Fruit fly (Drosophila melanogaster) whole organism, embryonic: ENCODE measurements around the gene LanB1.

ENCODE experiments used
- Abd-B ChIP-seq: fragments of 200-800 bp; sonication (Bioruptor generic); optimal IDR thresholded peaks from 2 replicates; lab custom pipeline; 2018; ENCODE audit warnings: missing biosample characterization, mild to moderate bottlenecking, missing genetic modification characterization, moderate library complexity
- Ada2b ChIP-seq: fragments of 200-800 bp; sonication (Bioruptor generic); IDR thresholded peaks from 2 replicates; pipeline ENCODE4 v1.3.6; 2022; ENCODE audit warnings: missing biosample characterization, missing genetic modification characterization
- Atf6 ChIP-seq: fragments of 200-800 bp; sonication (Bioruptor generic); IDR thresholded peaks from 2 replicates; pipeline ENCODE4 v1.3.6; 2022; ENCODE audit warnings: missing biosample characterization, missing genetic modification characterization
- C15 ChIP-seq: fragments of 200-800 bp; sonication (Bioruptor generic); IDR thresholded peaks from 3 replicates; pipeline ENCODE4 v1.3.6; 2022; ENCODE audit warnings: missing biosample characterization, missing genetic modification characterization
- CG10209 ChIP-seq: fragments of 200-800 bp; sonication (Bioruptor generic); optimal IDR thresholded peaks from 3 replicates; lab custom pipeline; 2017; ENCODE audit warnings: missing biosample characterization, mild to moderate bottlenecking, missing genetic modification characterization, missing genetic modification reagents
- CG10959 ChIP-seq: fragments of 200-800 bp; sonication (Bioruptor generic); IDR thresholded peaks from 2 replicates; pipeline ENCODE4 v1.3.6; 2022; ENCODE audit warnings: missing biosample characterization, missing genetic modification characterization
- CG11504 ChIP-seq: fragments of 200-800 bp; sonication (Bioruptor generic); optimal IDR thresholded peaks from 3 replicates; lab custom pipeline; 2019; ENCODE audit warnings: missing biosample characterization, mild to moderate bottlenecking, missing genetic modification characterization, moderate library complexity
- CG12659 ChIP-seq: fragments of 200-800 bp; sonication (Bioruptor generic); optimal IDR thresholded peaks from 3 replicates; lab custom pipeline; 2017; ENCODE audit warnings: mild to moderate bottlenecking, missing biosample characterization, missing genetic modification reagents, missing genetic modification characterization
- CG13123 ChIP-seq: fragments of 200-800 bp; sonication (Bioruptor generic); optimal IDR thresholded peaks from 2 replicates; lab custom pipeline; 2016; ENCODE audit warnings: missing biosample characterization, missing genetic modification characterization
- CG17802 ChIP-seq: fragments of 200-800 bp; sonication (Bioruptor generic); optimal IDR thresholded peaks from 2 replicates; lab custom pipeline; 2018; ENCODE audit warnings: missing biosample characterization, mild to moderate bottlenecking, missing genetic modification characterization, moderate library complexity
- CG18476 ChIP-seq: fragments of 200-800 bp; sonication (Bioruptor generic); optimal IDR thresholded peaks from 2 replicates; lab custom pipeline; 2016; ENCODE audit warnings: missing biosample characterization, mild to moderate bottlenecking, missing genetic modification characterization
- CG18619 ChIP-seq: fragments of 200-800 bp; sonication (Bioruptor generic); optimal IDR thresholded peaks from 3 replicates; lab custom pipeline; 2017; ENCODE audit warnings: missing biosample characterization, mild to moderate bottlenecking, missing genetic modification characterization
- CG42726 ChIP-seq: fragments of 200-800 bp; sonication (Bioruptor generic); IDR thresholded peaks from 2 replicates; pipeline ENCODE4 v1.3.6; 2022; ENCODE audit warnings: missing biosample characterization, missing genetic modification characterization; ENCODE audit not compliant: partially characterized antibody
- CG4282 ChIP-seq: fragments of 200-800 bp; sonication (Bioruptor generic); optimal IDR thresholded peaks from 2 replicates; lab custom pipeline; 2016; ENCODE audit warnings: missing biosample characterization, missing genetic modification characterization
- CG6813 ChIP-seq: fragments of 200-800 bp; sonication (Bioruptor generic); optimal IDR thresholded peaks from 2 replicates; lab custom pipeline; 2017; ENCODE audit warnings: missing biosample characterization, missing genetic modification characterization, mild to moderate bottlenecking, moderate library complexity, missing genetic modification reagents
- CG9215 ChIP-seq: fragments of 200-800 bp; sonication (Bioruptor generic); IDR thresholded peaks from 2 replicates; pipeline ENCODE4 v1.3.6; 2022; ENCODE audit warnings: missing biosample characterization, missing genetic modification characterization
- D ChIP-seq, 2 experiments: fragments of 200-800 bp in 1 of 2; fragments of >200 bp in 1 of 2; sonication (Bioruptor generic) in 1 of 2; optimal IDR thresholded peaks; 2 replicates in 1 of 2; 3 replicates in 1 of 2; lab custom pipeline; 2017; ENCODE audit warnings: mild to moderate bottlenecking in 1 of 2, missing biosample characterization in 1 of 2, missing genetic modification characterization in 1 of 2, missing genetic modification reagents in 1 of 2
- Dip2 ChIP-seq: fragments of 200-800 bp; sonication (Bioruptor generic); IDR thresholded peaks from 2 replicates; pipeline ENCODE4 v1.3.6; 2022; ENCODE audit warnings: missing biosample characterization, missing genetic modification characterization
- Hmr ChIP-seq: fragments of 200-800 bp; sonication (Bioruptor generic); optimal IDR thresholded peaks from 3 replicates; lab custom pipeline; 2017; ENCODE audit warnings: mild to moderate bottlenecking, missing biosample characterization, missing genetic modification reagents, missing genetic modification characterization
- Hr78 ChIP-seq, 2 experiments: fragments of 200-800 bp in 1 of 2; fragments of >200 bp in 1 of 2; sonication (Bioruptor generic) in 1 of 2; optimal IDR thresholded peaks; 2 replicates each; lab custom pipeline; 2017 to 2019; ENCODE audit warnings: missing biosample characterization in 2 of 2, missing genetic modification characterization in 2 of 2, mild to moderate bottlenecking in 1 of 2, moderate library complexity in 1 of 2
- PHDP ChIP-seq: fragments of 200-800 bp; sonication (Bioruptor generic); optimal IDR thresholded peaks from 3 replicates; lab custom pipeline; 2018; ENCODE audit warnings: missing biosample characterization, mild to moderate bottlenecking, missing genetic modification characterization, moderate library complexity
- Ravus ChIP-seq: fragments of 200-800 bp; sonication (Bioruptor generic); IDR thresholded peaks from 2 replicates; pipeline ENCODE4 v1.3.6; 2022; ENCODE audit warnings: missing biosample characterization, missing genetic modification characterization
- Spps ChIP-seq: fragments of 200-800 bp; sonication (Bioruptor generic); optimal IDR thresholded peaks from 2 replicates; lab custom pipeline; 2018; ENCODE audit warnings: missing biosample characterization, mild to moderate bottlenecking, missing genetic modification characterization
- Stat92E ChIP-seq, 3 experiments: fragments of >200 bp in 2 of 3; fragments of 200-800 bp in 1 of 3; sonication (Bioruptor generic) in 1 of 3; optimal IDR thresholded peaks; 2 replicates each; lab custom pipeline; 2017 to 2019; ENCODE audit warnings: missing biosample characterization in 3 of 3, missing genetic modification characterization in 3 of 3, mild to moderate bottlenecking in 1 of 3, moderate library complexity in 1 of 3
- YL-1 ChIP-seq: fragments of 200-800 bp; sonication (Bioruptor generic); optimal IDR thresholded peaks from 3 replicates; lab custom pipeline; 2017; ENCODE audit warnings: missing biosample characterization, mild to moderate bottlenecking, missing genetic modification characterization
- al ChIP-seq: fragments of 200-800 bp; sonication (Bioruptor generic); IDR thresholded peaks from 2 replicates; pipeline ENCODE4 v1.3.6; 2022; ENCODE audit warnings: missing biosample characterization, missing genetic modification characterization
- ap ChIP-seq: fragments of 200-800 bp; sonication (Bioruptor generic); IDR thresholded peaks from 2 replicates; pipeline ENCODE4 v1.3.6; 2022; ENCODE audit warnings: missing biosample characterization, missing genetic modification characterization
- bab2 ChIP-seq: fragments of 200-800 bp; sonication (Bioruptor generic); optimal IDR thresholded peaks from 2 replicates; lab custom pipeline; 2016; ENCODE audit warnings: missing biosample characterization, missing genetic modification characterization
- bsh ChIP-seq, 2 experiments: fragments of 200-800 bp; sonication (Bioruptor generic); optimal IDR thresholded peaks; 2 replicates each; lab custom pipeline; 2017 to 2018; ENCODE audit warnings: mild to moderate bottlenecking in 2 of 2, missing biosample characterization in 2 of 2, missing genetic modification characterization in 2 of 2, moderate library complexity in 1 of 2
- cas ChIP-seq: fragments of 200-800 bp; sonication (Bioruptor generic); IDR thresholded peaks from 2 replicates; pipeline ENCODE4 v1.3.6; 2022; ENCODE audit warnings: missing biosample characterization, missing genetic modification characterization
- chinmo ChIP-seq: fragments of 200-800 bp; sonication (Bioruptor generic); IDR thresholded peaks from 4 replicates; pipeline ENCODE4 v1.3.6; 2022; ENCODE audit warnings: missing biosample characterization, missing genetic modification characterization; ENCODE audit not compliant: partially characterized antibody
- chm ChIP-seq: fragments of 200-800 bp; sonication (Bioruptor generic); IDR thresholded peaks from 2 replicates; pipeline ENCODE4 v1.3.6; 2022; ENCODE audit warnings: missing biosample characterization, missing genetic modification characterization
- fd102C ChIP-seq: fragments of 200-800 bp; sonication (Bioruptor generic); optimal IDR thresholded peaks from 2 replicates; lab custom pipeline; 2018; ENCODE audit warnings: missing biosample characterization, mild to moderate bottlenecking, missing genetic modification characterization, moderate library complexity
- fd96Cb ChIP-seq: fragments of 200-800 bp; sonication (Bioruptor generic); optimal IDR thresholded peaks from 2 replicates; lab custom pipeline; 2018; ENCODE audit warnings: missing biosample characterization, mild to moderate bottlenecking, missing genetic modification characterization, moderate library complexity
- gce ChIP-seq: fragments of 200-800 bp; sonication (Bioruptor generic); IDR thresholded peaks from 3 replicates; pipeline ENCODE4 v1.3.6; 2022; ENCODE audit warnings: missing biosample characterization, missing genetic modification characterization
- grn ChIP-seq: fragments of 200-800 bp; sonication (Bioruptor generic); optimal IDR thresholded peaks from 3 replicates; lab custom pipeline; 2017; ENCODE audit warnings: missing biosample characterization, missing genetic modification characterization
- gsb-n ChIP-seq: fragments of 200-800 bp; sonication (Bioruptor generic); optimal IDR thresholded peaks from 3 replicates; lab custom pipeline; 2018; ENCODE audit warnings: missing biosample characterization, mild to moderate bottlenecking, missing genetic modification characterization
- ham ChIP-seq: fragments of 200-800 bp; sonication (Bioruptor generic); IDR thresholded peaks from 2 replicates; pipeline ENCODE4 v1.3.6; 2022; ENCODE audit warnings: missing biosample characterization, missing genetic modification characterization
- jigr1 ChIP-seq: fragments of 200-800 bp; sonication (Bioruptor generic); IDR thresholded peaks from 3 replicates; pipeline ENCODE4 v1.3.6; 2022; ENCODE audit warnings: missing biosample characterization, missing genetic modification characterization
- kah ChIP-seq: fragments of 200-800 bp; sonication (Bioruptor generic); optimal IDR thresholded peaks from 2 replicates; lab custom pipeline; 2018; ENCODE audit warnings: missing biosample characterization, mild to moderate bottlenecking, missing genetic modification characterization
- lilli ChIP-seq: fragments of 200-800 bp; sonication (Bioruptor generic); optimal IDR thresholded peaks from 3 replicates; lab custom pipeline; 2016; ENCODE audit warnings: missing biosample characterization, missing genetic modification characterization
- oc ChIP-seq: fragments of 200-800 bp; sonication (Bioruptor generic); optimal IDR thresholded peaks from 2 replicates; lab custom pipeline; 2018; ENCODE audit warnings: missing biosample characterization, mild to moderate bottlenecking, missing genetic modification characterization, moderate library complexity
- peb ChIP-seq: fragments of 200-800 bp; sonication (Bioruptor generic); IDR thresholded peaks from 2 replicates; pipeline ENCODE4 v1.3.6; 2022; ENCODE audit warnings: missing biosample characterization, missing genetic modification characterization
- phol ChIP-seq: fragments of 200-800 bp; sonication (Bioruptor generic); optimal IDR thresholded peaks from 3 replicates; lab custom pipeline; 2018; ENCODE audit warnings: missing biosample characterization, mild to moderate bottlenecking, missing genetic modification characterization, moderate library complexity
- row ChIP-seq: fragments of 200-800 bp; sonication (Bioruptor generic); IDR thresholded peaks from 3 replicates; pipeline ENCODE4 v1.3.6; 2022; ENCODE audit warnings: missing biosample characterization, missing genetic modification characterization
- sd ChIP-seq: fragments of 200-800 bp; sonication (Bioruptor generic); optimal IDR thresholded peaks from 3 replicates; lab custom pipeline; 2018; ENCODE audit warnings: missing biosample characterization, mild to moderate bottlenecking, missing genetic modification characterization, moderate library complexity
- sqz ChIP-seq: fragments of 200-800 bp; sonication (Bioruptor generic); optimal IDR thresholded peaks from 3 replicates; lab custom pipeline; 2018; ENCODE audit warnings: missing biosample characterization, mild to moderate bottlenecking, missing genetic modification characterization
- tgo ChIP-seq: fragments of 200-800 bp; sonication (Bioruptor generic); IDR thresholded peaks from 3 replicates; pipeline ENCODE4 v1.3.6; 2022; ENCODE audit warnings: missing biosample characterization, missing genetic modification characterization
- tll ChIP-seq, 2 experiments: fragments of 200-800 bp in 1 of 2; fragments of >200 bp in 1 of 2; sonication (Bioruptor generic) in 1 of 2; optimal IDR thresholded peaks; 2 replicates each; lab custom pipeline; 2017 to 2019; ENCODE audit warnings: missing biosample characterization in 2 of 2, missing genetic modification characterization in 2 of 2, mild to moderate bottlenecking in 1 of 2, moderate library complexity in 1 of 2

Gene LanB1

dm6 chr2L:7813357-7813756 lies 2.1 kb downstream of the LanB1 start (continued):
- peak; percentile 22 for TF ChIP-seq gsb-n (tag; lab: Kevin White, UChicago)
- TF ChIP-seq gce (GFP tag; lab: Robert Waterston, UW) = 0 out of 3 replicates have a peak, but pooled peaks have one; percentile 20
- TF ChIP-seq ham (GFP tag; lab: Robert Waterston, UW) = no peak
- no peak for TF ChIP-seq C15 (GFP tag; lab: Robert Waterston, UW)
- no peak; the same call in 1 of the 2 replicates for TF ChIP-seq Ada2b (GFP tag; lab: Robert Waterston, UW)
- TF ChIP-seq cas (GFP tag; lab: Robert Waterston, UW) = no peak
- TF ChIP-seq Hmr (GFP tag; lab: Kevin White, UChicago) = peak; percentile 65
- peak; percentile 35 for TF ChIP-seq bab2
- no peak for TF ChIP-seq phol
- TF ChIP-seq CG18476 (GFP tag; lab: Kevin White, UChicago) = no peak
- no peak for TF ChIP-seq Spps (tag; lab: Kevin White, UChicago)
- TF ChIP-seq YL-1 (GFP tag; lab: Kevin White, UChicago) = peak; percentile 10
- no peak for TF ChIP-seq oc
- TF ChIP-seq Atf6 (GFP tag; lab: Robert Waterston, UW) = peak; percentile 68; the same call in 1 of the 2 replicates
- TF ChIP-seq fd96Cb (tag; lab: Kevin White, UChicago) = no peak
- TF ChIP-seq grn (GFP tag; lab: Kevin White, UChicago) = peak; percentile 51
- no peak for TF ChIP-seq Abd-B
- TF ChIP-seq row (GFP tag; lab: Robert Waterston, UW) = peak; percentile 5; the same call in 1 of the 3 replicates
- no peak for TF ChIP-seq Stat92E (GFP tag; optimal IDR thresholded peaks at IDR 0.05; lab: Kevin White, UChicago)
- TF ChIP-seq CG12659 = peak; percentile 35
- TF ChIP-seq sd (tag; lab: Kevin White, UChicago) = peak; percentile 37
- TF ChIP-seq sqz (GFP tag; lab: Kevin White, UChicago) = peak; percentile 17
- TF ChIP-seq ap (GFP tag; lab: Robert Waterston, UW) = no peak
- no peak for TF ChIP-seq peb (GFP tag; lab: Robert Waterston, UW)
- no peak for TF ChIP-seq CG11504 (tag; lab: Kevin White, UChicago)
- no peak for TF ChIP-seq chinmo (GFP tag; lab: Robert Waterston, UW)
- TF ChIP-seq lilli (GFP tag; lab: Kevin White, UChicago) = no peak
- TF ChIP-seq CG18619 (GFP tag; lab: Kevin White, UChicago) = peak; percentile 34
- TF ChIP-seq CG6813 (GFP tag; lab: Kevin White, UChicago) = peak; percentile 83
- TF ChIP-seq CG9215 = peak; percentile 28; the same call in 1 of the 2 replicates
- no peak for TF ChIP-seq jigr1 (GFP tag; lab: Robert Waterston, UW)
- TF ChIP-seq CG42726 = no peak
- peak; percentile 27; the same call in 1 of the 3 replicates for TF ChIP-seq tgo (GFP tag; lab: Robert Waterston, UW)
- TF ChIP-seq CG4282 (GFP tag; lab: Kevin White, UChicago) = peak; percentile 1
- TF ChIP-seq Dip2 = no peak
- peak; percentile 62; the same call in 1 of the 2 replicates for TF ChIP-seq chm (GFP tag; lab: Robert Waterston, UW)
- no peak for TF ChIP-seq CG17802
- TF ChIP-seq Ravus (GFP tag; lab: Robert Waterston, UW) = no peak
- no peak for TF ChIP-seq D (optimal IDR thresholded peaks at IDR 0.05; lab: Kevin White, UChicago)
- no peak for TF ChIP-seq D (GFP tag; optimal IDR thresholded peaks at IDR 0.05; lab: Kevin White, UChicago)
- TF ChIP-seq Hr78 (GFP tag; optimal IDR thresholded peaks at IDR 0.05; lab: Kevin White, UChicago) = no peak
- peak in 1 of 2 experiments; percentile 40 for TF ChIP-seq bsh (GFP tag; optimal IDR thresholded peaks at IDR 0.05; lab: Kevin White, UChicago)
- no peak for TF ChIP-seq kah (GFP tag; lab: Kevin White, UChicago)
- peak; percentile 57 for TF ChIP-seq PHDP (tag; lab: Kevin White, UChicago)
- peak; percentile 24 for TF ChIP-seq CG13123 (GFP tag; lab: Kevin White, UChicago)
- no peak for TF ChIP-seq tll (GFP tag; optimal IDR thresholded peaks at IDR 0.05; lab: Kevin White, UChicago)
- TF ChIP-seq CG10959 (GFP tag; lab: Robert Waterston, UW) = no peak
- peak; percentile 37 for TF ChIP-seq CG10209
- TF ChIP-seq fd102C (GFP tag; lab: Kevin White, UChicago) = no peak
- TF ChIP-seq al (GFP tag; lab: Robert Waterston, UW) = no peak
